Worm (Caenorhabditis elegans): ENCODE results near the gene clec-179.

clec-179 gene

DNA sequence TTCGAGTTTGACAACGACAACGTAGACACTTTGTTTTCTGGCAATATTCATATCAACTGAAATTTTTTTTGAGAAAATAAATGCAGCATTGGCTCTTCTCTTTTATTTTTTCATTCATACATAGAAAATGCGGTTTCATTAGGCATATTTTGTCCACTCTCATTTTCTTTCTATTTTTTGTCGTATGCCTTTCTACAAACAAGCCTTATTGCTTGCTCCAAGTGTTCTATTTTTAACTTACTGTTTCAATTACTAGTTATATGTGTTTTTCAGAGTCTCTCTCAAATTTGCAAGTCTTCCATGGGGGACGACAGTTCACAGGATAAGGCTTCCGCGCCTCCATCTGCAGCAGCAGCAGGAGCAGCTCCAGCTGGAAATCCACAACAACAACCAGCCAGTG is 21.5 kb upstream of the clec-179 start, which contains the start of gene kcc-1:
kcc-1 (plus strand) TSS at position 301 of the 400 bp plus-strand sequence.
- TF ChIP-seq ceh-48 (tag; optimal IDR thresholded peaks at IDR 0.05) (no peak), mec-3 (tag; optimal IDR thresholded peaks at IDR 0.05; ENCODE audit: borderline replicate concordance) (no peak), ama-1 (optimal IDR thresholded peaks at IDR 0.05) (no peak), hlh-8 (tag; optimal IDR thresholded peaks at IDR 0.05) (no peak), pha-2 (tag; optimal IDR thresholded peaks at IDR 0.05) (no peak), hlh-30 (tag; optimal IDR thresholded peaks at IDR 0.05; ENCODE audit: insufficient read depth) (no peak), dve-1 (tag; optimal IDR thresholded peaks at IDR 0.05) (no peak), unc-86 (tag; optimal IDR thresholded peaks at IDR 0.05) (no peak), hlh-6 (tag; optimal IDR thresholded peaks at IDR 0.05) (no peak), C08G9.2 (tag; optimal IDR thresholded peaks at IDR 0.05) (no peak), sox-4 (tag; optimal IDR thresholded peaks at IDR 0.05) (no peak), ceh-34 (tag; optimal IDR thresholded peaks at IDR 0.05) (no peak)

DNA sequence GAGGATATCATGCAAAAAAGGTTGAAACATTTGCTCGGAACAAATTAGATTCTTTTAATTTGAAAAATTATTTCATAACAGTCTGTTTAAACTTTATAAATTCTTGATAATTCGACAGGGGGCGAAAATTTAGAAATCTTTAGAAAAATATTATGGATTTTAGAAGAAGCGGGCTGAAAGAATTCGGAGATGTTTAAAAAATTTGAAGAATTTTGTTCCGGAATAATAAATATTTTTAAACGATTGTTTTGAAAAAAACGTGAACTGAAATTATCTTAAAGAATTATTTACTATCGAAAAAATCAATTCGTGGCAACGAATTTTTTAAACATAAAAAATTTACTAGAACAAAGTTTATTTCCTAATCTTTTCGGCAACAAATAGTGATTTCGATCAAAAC is 19.2 kb upstream of the clec-179 start, which contains the start of gene R13A1.3:
R13A1.3 (plus strand) TSS at position 301 of the 400 bp plus-strand sequence.
- no peak for TF ChIP-seq tbx-7 (tag; optimal IDR thresholded peaks at IDR 0.05)
- no peak for TF ChIP-seq eyg-1 (tag; optimal IDR thresholded peaks at IDR 0.05)
- TF ChIP-seq pat-9 (tag; optimal IDR thresholded peaks at IDR 0.05) = no peak
- no peak for TF ChIP-seq hlh-15 (tag; optimal IDR thresholded peaks at IDR 0.05)
- TF ChIP-seq ttx-3 (tag; optimal IDR thresholded peaks at IDR 0.05) = no peak
- TF ChIP-seq dve-1 (tag; optimal IDR thresholded peaks at IDR 0.05) = no peak
- TF ChIP-seq C38D4.7 (GFP tag; optimal IDR thresholded peaks at IDR 0.05) = no peak
- TF ChIP-seq lin-11 (tag; optimal IDR thresholded peaks at IDR 0.05) = no peak
- TF ChIP-seq sox-4 (tag; optimal IDR thresholded peaks at IDR 0.05) = no peak
- TF ChIP-seq unc-86 (tag; optimal IDR thresholded peaks at IDR 0.05) = no peak
- TF ChIP-seq K02D7.2 (tag; optimal IDR thresholded peaks at IDR 0.05) = no peak

DNA sequence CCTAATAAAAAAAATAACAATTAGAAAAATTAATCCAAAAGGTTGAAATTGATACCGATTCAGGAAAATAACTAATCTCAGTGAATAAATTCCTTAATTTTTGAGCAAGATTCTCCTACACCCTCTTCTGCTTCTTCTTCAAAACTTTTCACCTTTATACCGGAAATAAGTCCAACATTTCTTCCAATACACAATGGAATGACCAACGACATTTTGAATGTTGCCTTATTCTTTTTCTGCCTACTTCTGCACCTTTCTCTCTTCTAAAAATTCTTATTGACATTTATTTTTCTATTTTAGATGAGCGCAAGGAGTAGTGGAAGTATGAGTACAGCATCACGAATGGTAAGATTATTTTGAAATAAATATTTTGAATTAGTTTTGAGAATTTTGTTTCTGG is 12.4 kb upstream of the clec-179 start, which contains the start of gene unc-8:
unc-8 (plus strand) TSS at position 301 of the 400 bp plus-strand sequence.
- no peak for TF ChIP-seq npax-4 (tag; optimal IDR thresholded peaks at IDR 0.05)
- no peak for TF ChIP-seq pha-4 (tag; optimal IDR thresholded peaks at IDR 0.05)
- no peak for TF ChIP-seq K02D7.2 (tag; optimal IDR thresholded peaks at IDR 0.05)
- TF ChIP-seq hlh-15 (tag; optimal IDR thresholded peaks at IDR 0.05) = no peak
- TF ChIP-seq ceh-45 (GFP tag; IDR thresholded peaks at IDR 0.05) = no peak
- no peak for TF ChIP-seq hlh-6 (tag; optimal IDR thresholded peaks at IDR 0.05)
- TF ChIP-seq Y22D7AL.16 (tag; optimal IDR thresholded peaks at IDR 0.05) = no peak
- no peak for TF ChIP-seq hlh-8 (tag; optimal IDR thresholded peaks at IDR 0.05)
- TF ChIP-seq eyg-1 (tag; optimal IDR thresholded peaks at IDR 0.05) = no peak
- no peak for TF ChIP-seq dve-1 (tag; optimal IDR thresholded peaks at IDR 0.05)
- no peak for TF ChIP-seq fkh-6 (tag; optimal IDR thresholded peaks at IDR 0.05)
- no peak for TF ChIP-seq ceh-48 (tag; optimal IDR thresholded peaks at IDR 0.05)
- TF ChIP-seq ceh-19 (GFP tag; optimal IDR thresholded peaks at IDR 0.05) = no peak
- no peak for TF ChIP-seq pax-1 (tag; optimal IDR thresholded peaks at IDR 0.05)
- TF ChIP-seq C08G9.2 (tag; optimal IDR thresholded peaks at IDR 0.05) = no peak
- TF ChIP-seq T23F11.4 (GFP tag; optimal IDR thresholded peaks at IDR 0.05) = no peak
- TF ChIP-seq nhr-232 (tag; optimal IDR thresholded peaks at IDR 0.05) = no peak
- no peak for TF ChIP-seq nhr-11 (tag; optimal IDR thresholded peaks at IDR 0.05)
- no peak for TF ChIP-seq fax-1 (tag; optimal IDR thresholded peaks at IDR 0.05)
- TF ChIP-seq ceh-30 (tag; optimal IDR thresholded peaks at IDR 0.05) = no peak

DNA sequence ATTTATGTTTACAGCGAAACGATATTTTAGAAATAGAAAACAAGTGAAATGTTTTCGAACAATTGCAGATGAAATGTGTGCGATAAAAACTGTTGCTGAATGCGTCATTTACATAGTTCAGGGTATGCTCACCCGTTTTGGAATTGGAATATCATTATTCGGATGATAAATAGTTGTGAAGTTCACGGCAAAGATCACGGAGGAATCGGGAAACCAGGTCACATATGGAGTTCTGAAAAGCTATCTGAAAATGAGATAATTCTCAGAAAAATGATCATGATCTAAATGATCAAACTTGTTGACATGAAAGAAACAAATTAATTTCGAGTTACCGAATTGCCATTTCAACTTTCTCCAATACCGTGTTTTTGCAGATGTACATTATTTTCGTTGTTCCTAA is 11.2 kb upstream of the clec-179 start, which contains the start of gene best-16:
best-16 (minus strand) TSS at position 101 of the 400 bp plus-strand sequence.
- TF ChIP-seq odd-2 (tag; optimal IDR thresholded peaks at IDR 0.05) (no peak), ama-1 (optimal IDR thresholded peaks at IDR 0.05) (no peak), tbx-7 (tag; optimal IDR thresholded peaks at IDR 0.05) (no peak), tbx-2 (tag; optimal IDR thresholded peaks at IDR 0.05) (no peak), gmeb-2 (tag; optimal IDR thresholded peaks at IDR 0.05) (no peak), hlh-15 (tag; optimal IDR thresholded peaks at IDR 0.05) (no peak), fkh-10 (GFP tag; optimal IDR thresholded peaks at IDR 0.05) (no peak), K02D7.2 (tag; optimal IDR thresholded peaks at IDR 0.05) (no peak), ceh-48 (tag; optimal IDR thresholded peaks at IDR 0.05) (no peak), C08G9.2 (tag; optimal IDR thresholded peaks at IDR 0.05) (no peak), hlh-30 (tag; optimal IDR thresholded peaks at IDR 0.05; ENCODE audit: insufficient read depth) (no peak), hlh-8 (tag; optimal IDR thresholded peaks at IDR 0.05) (no peak), hlh-13 (GFP tag; optimal IDR thresholded peaks at IDR 0.05) (no peak), sdc-2 (tag; optimal IDR thresholded peaks at IDR 0.05) (no peak), ceh-2 (tag; optimal IDR thresholded peaks at IDR 0.05) (no peak), pax-1 (tag; optimal IDR thresholded peaks at IDR 0.05) (no peak), sox-2 (GFP tag; IDR thresholded peaks at IDR 0.05) (no peak), ceh-31 (tag; optimal IDR thresholded peaks at IDR 0.05) (no peak), nhr-232 (tag; optimal IDR thresholded peaks at IDR 0.05) (no peak)
